Fruit fly (Drosophila melanogaster) whole organism, prepupa: Measurements from ENCODE around the gene CG5254.
A peak's percentile ranks its signal among the peaks of the same experiment; 100 is the strongest.

Source experiments
- CG10631 ChIP-seq: fragments of 200-800 bp; sonication (Bioruptor generic); optimal IDR thresholded peaks from 2 replicates; lab custom pipeline; 2016; ENCODE audit warnings: missing biosample characterization, missing genetic modification characterization
- CG10669 ChIP-seq: fragments of 200-800 bp; sonication (Bioruptor generic); optimal IDR thresholded peaks from 3 replicates; lab custom pipeline; 2018; ENCODE audit warnings: missing biosample characterization, mild to moderate bottlenecking, missing genetic modification characterization, moderate library complexity
- CG11902 ChIP-seq: fragments of 200-800 bp; sonication (Bioruptor generic); optimal IDR thresholded peaks from 3 replicates; lab custom pipeline; 2016; ENCODE audit warnings: missing biosample characterization, missing genetic modification characterization
- CG15336 ChIP-seq: fragments of 200-800 bp; sonication (Bioruptor generic); IDR thresholded peaks from 2 replicates; pipeline ENCODE4 v1.3.6; 2022; ENCODE audit warnings: missing biosample characterization, missing genetic modification characterization
- CG1621 ChIP-seq: fragments of 200-800 bp; sonication (Bioruptor generic); optimal IDR thresholded peaks from 3 replicates; lab custom pipeline; 2018; ENCODE audit warnings: missing biosample characterization, mild to moderate bottlenecking, missing genetic modification characterization
- CG31627 ChIP-seq: fragments of 200-800 bp; sonication (Bioruptor generic); optimal IDR thresholded peaks from 3 replicates; lab custom pipeline; 2016; ENCODE audit warnings: missing biosample characterization, missing genetic modification characterization
- CG32006 ChIP-seq: fragments of 200-800 bp; sonication (Bioruptor generic); optimal IDR thresholded peaks from 3 replicates; lab custom pipeline; 2017; ENCODE audit warnings: missing biosample characterization, mild to moderate bottlenecking, missing genetic modification characterization
- CG3919 ChIP-seq: fragments of 200-800 bp; sonication (Bioruptor generic); optimal IDR thresholded peaks from 3 replicates; lab custom pipeline; 2016; ENCODE audit warnings: missing biosample characterization, missing genetic modification characterization
- CG4318 ChIP-seq: fragments of 200-800 bp; sonication (Bioruptor generic); optimal IDR thresholded peaks from 3 replicates; lab custom pipeline; 2017; ENCODE audit warnings: missing biosample characterization, mild to moderate bottlenecking, missing genetic modification characterization
- CG6163 ChIP-seq: fragments of 200-800 bp; sonication (Bioruptor generic); IDR thresholded peaks from 3 replicates; pipeline ENCODE4 v1.3.6; 2022; ENCODE audit warnings: missing biosample characterization, missing genetic modification characterization
- CG6276 ChIP-seq: fragments of 200-800 bp; sonication (Bioruptor generic); optimal IDR thresholded peaks from 2 replicates; lab custom pipeline; 2017; ENCODE audit warnings: missing biosample characterization, mild to moderate bottlenecking, missing genetic modification characterization
- CG6792 ChIP-seq: fragments of 200-800 bp; sonication (Bioruptor generic); optimal IDR thresholded peaks from 3 replicates; lab custom pipeline; 2016; ENCODE audit warnings: missing biosample characterization, missing genetic modification characterization
- CG6808 ChIP-seq: fragments of 200-800 bp; sonication (Bioruptor generic); optimal IDR thresholded peaks from 3 replicates; lab custom pipeline; 2017; ENCODE audit warnings: missing biosample characterization, missing genetic modification characterization, mild to moderate bottlenecking, moderate library complexity, missing genetic modification reagents
- CG8319 ChIP-seq: fragments of 200-800 bp; sonication (Bioruptor generic); optimal IDR thresholded peaks from 3 replicates; lab custom pipeline; 2016; ENCODE audit warnings: missing biosample characterization, missing genetic modification characterization
- Eip75B ChIP-seq: fragments of 200-800 bp; sonication (Bioruptor generic); optimal IDR thresholded peaks from 3 replicates; lab custom pipeline; 2016; ENCODE audit warnings: missing biosample characterization, missing genetic modification characterization
- Eip78C ChIP-seq: fragments of 200-800 bp; sonication (Bioruptor generic); peaks from one replicate; lab custom pipeline; 2016; ENCODE audit warnings: missing biosample characterization, missing genetic modification characterization
- Gug ChIP-seq: fragments of 200-800 bp; sonication (Bioruptor generic); IDR thresholded peaks from 2 replicates; pipeline ENCODE4 v1.3.6; 2022; ENCODE audit warnings: missing biosample characterization, missing genetic modification characterization
- Hr38 ChIP-seq: sonication (Bioruptor generic); optimal IDR thresholded peaks from 2 replicates; lab custom pipeline; 2016; ENCODE audit warnings: missing biosample characterization, missing genetic modification characterization
- Hr39 ChIP-seq: fragments of 200-800 bp; sonication (Bioruptor generic); optimal IDR thresholded peaks from 2 replicates; lab custom pipeline; 2016; ENCODE audit warnings: missing biosample characterization, missing genetic modification characterization
- Hr4 ChIP-seq: fragments of 200-800 bp; sonication (Bioruptor generic); optimal IDR thresholded peaks from 3 replicates; lab custom pipeline; 2016; ENCODE audit warnings: missing biosample characterization, missing genetic modification characterization
- Met ChIP-seq: fragments of 200-800 bp; sonication (Bioruptor generic); optimal IDR thresholded peaks from 3 replicates; lab custom pipeline; 2016; ENCODE audit warnings: missing biosample characterization, missing genetic modification characterization
- Smox ChIP-seq: fragments of 200-800 bp; sonication (Bioruptor generic); optimal IDR thresholded peaks from 3 replicates; lab custom pipeline; 2016; ENCODE audit warnings: missing biosample characterization, missing genetic modification characterization
- Sox102F ChIP-seq: fragments of 200-800 bp; sonication (Bioruptor generic); optimal IDR thresholded peaks from 2 replicates; lab custom pipeline; 2016; ENCODE audit warnings: missing biosample characterization, mild to moderate bottlenecking, missing genetic modification characterization
- Sox14 ChIP-seq: fragments of 200-800 bp; sonication (Bioruptor generic); optimal IDR thresholded peaks from 3 replicates; lab custom pipeline; 2016; ENCODE audit warnings: missing biosample characterization, missing genetic modification characterization
- Sox15 ChIP-seq: fragments of 200-800 bp; sonication (Bioruptor generic); optimal IDR thresholded peaks from 3 replicates; lab custom pipeline; 2016; ENCODE audit warnings: missing biosample characterization, missing genetic modification characterization
- achi ChIP-seq: fragments of 200-800 bp; sonication (Bioruptor generic); optimal IDR thresholded peaks from 3 replicates; lab custom pipeline; 2016; ENCODE audit warnings: missing biosample characterization, missing genetic modification characterization
- acj6 ChIP-seq: fragments of 200-800 bp; sonication (Bioruptor generic); optimal IDR thresholded peaks from 3 replicates; lab custom pipeline; 2016; ENCODE audit warnings: missing biosample characterization, missing genetic modification characterization
- cyc ChIP-seq: fragments of 200-800 bp; sonication (Bioruptor generic); optimal IDR thresholded peaks from 3 replicates; lab custom pipeline; 2016; ENCODE audit warnings: missing biosample characterization, missing genetic modification characterization
- dsx ChIP-seq: fragments of 200-800 bp; optimal IDR thresholded peaks from 3 replicates; lab custom pipeline; 2019; ENCODE audit warnings: missing biosample characterization, mild to moderate bottlenecking, missing genetic modification characterization, moderate library complexity; ENCODE audit not compliant: poor library complexity, severe bottlenecking
- eg ChIP-seq: fragments of 200-800 bp; sonication (Bioruptor generic); IDR thresholded peaks from 3 replicates; pipeline ENCODE4 v1.3.6; 2022; ENCODE audit warnings: missing biosample characterization, missing genetic modification characterization
- esn ChIP-seq: fragments of 200-800 bp; sonication (Bioruptor generic); optimal IDR thresholded peaks from 2 replicates; lab custom pipeline; 2016; ENCODE audit warnings: missing biosample characterization, mild to moderate bottlenecking, missing genetic modification characterization, moderate library complexity
- fd59A ChIP-seq: fragments of 200-800 bp; sonication (Bioruptor generic); optimal IDR thresholded peaks from 2 replicates; lab custom pipeline; 2017; ENCODE audit warnings: missing biosample characterization, mild to moderate bottlenecking, missing genetic modification characterization, missing genetic modification reagents
- fkh ChIP-seq: fragments of 200-800 bp; sonication (Bioruptor generic); optimal IDR thresholded peaks from 3 replicates; lab custom pipeline; 2017; ENCODE audit warnings: missing biosample characterization, mild to moderate bottlenecking, missing genetic modification characterization, moderate library complexity
- lz ChIP-seq: fragments of 200-800 bp; sonication (Bioruptor generic); optimal IDR thresholded peaks from 3 replicates; lab custom pipeline; 2016; ENCODE audit warnings: missing biosample characterization, missing genetic modification characterization
- spab ChIP-seq: fragments of 200-800 bp; sonication (Bioruptor generic); optimal IDR thresholded peaks from 2 replicates; lab custom pipeline; 2017; ENCODE audit warnings: missing biosample characterization, mild to moderate bottlenecking, missing genetic modification characterization, missing genetic modification reagents
- ss ChIP-seq, 2 experiments: fragments of 200-800 bp; sonication (Bioruptor generic); optimal IDR thresholded peaks; 2 replicates in 1 of 2; 3 replicates in 1 of 2; lab custom pipeline; 2017 to 2018; ENCODE audit warnings: mild to moderate bottlenecking in 2 of 2, missing biosample characterization in 2 of 2, missing genetic modification characterization in 2 of 2, moderate library complexity in 1 of 2
- svp ChIP-seq: fragments of 200-800 bp; sonication (Bioruptor generic); peaks from one replicate; lab custom pipeline; 2016; ENCODE audit warnings: missing biosample characterization, missing genetic modification characterization
- topi ChIP-seq: fragments of 200-800 bp; sonication (Bioruptor generic); optimal IDR thresholded peaks from 3 replicates; lab custom pipeline; 2016; ENCODE audit warnings: missing biosample characterization, missing genetic modification characterization
- vri ChIP-seq: fragments of 200-800 bp; sonication (Bioruptor generic); optimal IDR thresholded peaks from 3 replicates; lab custom pipeline; 2016; ENCODE audit warnings: missing biosample characterization, mild to moderate bottlenecking, missing genetic modification characterization

CG5254 gene

DNA sequence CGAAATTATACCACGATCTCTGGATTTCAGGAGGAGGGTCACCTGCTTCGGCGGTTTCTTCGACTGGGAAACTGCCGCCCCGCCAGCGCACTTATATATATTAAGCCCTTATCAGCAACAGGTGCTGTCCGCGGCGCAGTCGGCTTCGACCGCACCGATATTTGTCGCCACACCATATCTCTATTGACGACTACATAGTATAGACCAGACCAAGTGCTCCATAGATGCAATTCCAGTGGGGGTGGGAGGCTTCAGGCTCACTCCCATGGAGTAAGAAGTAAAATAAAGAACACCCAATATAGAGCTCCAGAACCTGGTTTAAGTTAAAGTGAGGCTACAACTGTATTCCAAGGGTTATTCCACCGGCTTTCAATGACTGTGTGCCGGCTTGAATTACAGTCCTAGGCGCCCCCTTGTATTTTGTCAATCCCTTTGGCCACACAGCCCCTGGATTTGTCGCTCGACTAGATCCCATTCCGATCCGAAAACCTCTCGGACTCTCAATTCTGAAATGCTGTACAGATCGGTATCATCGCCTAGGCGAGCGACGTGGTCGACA, 40.0 kb downstream of the CG5254 start, which contains the start of gene CG13360 (continued):
- peak; percentile 31 for TF ChIP-seq esn (GFP tag; lab: Kevin White, UChicago)

DNA sequence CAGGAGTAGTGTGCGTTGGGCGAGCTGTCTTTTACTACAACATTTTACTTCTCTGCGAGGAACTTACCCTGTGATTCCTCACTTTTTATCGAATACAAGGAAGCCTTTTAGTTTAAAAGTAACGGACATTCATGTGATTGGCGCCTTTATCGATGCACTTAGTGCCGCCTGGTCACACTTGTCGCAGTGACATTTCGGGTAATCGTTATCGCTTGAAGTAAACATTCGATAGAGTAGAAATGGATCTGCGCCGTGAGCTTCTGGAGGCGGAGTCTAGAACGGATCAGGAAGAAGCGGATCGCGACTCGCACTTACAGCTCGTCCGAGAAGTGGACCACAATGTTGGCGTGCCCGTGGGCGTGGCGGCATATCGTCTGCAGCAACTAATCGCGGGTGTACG, 42.8 kb downstream of the CG5254 start, which contains the start of gene CG16989:
CG16989 (plus strand) TSS at position 225 of the 400 bp plus-strand sequence.
- peak; percentile 90 for TF ChIP-seq achi (GFP tag; lab: Kevin White, UChicago)
- TF ChIP-seq CG1621 (tag; lab: Kevin White, UChicago) = peak; percentile 57
- TF ChIP-seq Hr4 (GFP tag; lab: Kevin White, UChicago) = no peak
- TF ChIP-seq fkh = peak; percentile 28

DNA sequence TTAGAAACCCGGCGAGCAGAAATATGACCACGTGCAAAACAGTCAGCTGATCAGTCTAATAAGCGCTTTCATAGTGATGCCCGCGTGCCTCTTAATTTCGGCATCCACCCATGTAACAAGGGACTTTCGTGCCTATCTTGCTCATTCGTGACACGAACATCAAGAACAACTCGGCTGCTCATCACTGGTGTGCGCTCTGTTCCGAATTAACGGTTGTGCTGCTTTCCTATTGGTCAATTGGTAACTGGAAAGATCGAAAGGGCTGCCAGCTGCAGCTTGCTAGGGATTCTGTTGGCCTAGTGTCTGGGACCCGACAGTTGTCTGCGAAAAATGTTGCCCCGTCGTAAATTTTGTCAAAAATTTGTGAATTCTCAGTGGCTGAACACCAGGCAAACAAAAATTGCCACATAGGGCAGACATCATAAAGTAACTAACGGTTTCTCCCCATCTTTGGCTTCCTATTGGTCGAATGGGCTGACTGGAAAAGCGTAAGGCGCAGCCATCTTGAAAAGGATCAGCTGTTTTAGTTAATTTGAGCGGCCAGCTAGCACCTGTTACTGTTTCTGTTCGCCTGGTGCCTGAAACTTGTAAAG, 46.3 kb downstream of the CG5254 start:
- TF ChIP-seq Gug (no peak), Hr38 (no peak), ss (GFP tag; optimal IDR thresholded peaks at IDR 0.05; lab: Kevin White, UChicago) (peak in 1 of 2 experiments; percentile 42), Sox14 (GFP tag; lab: Kevin White, UChicago) (peak; percentile 58), svp (peak; percentile 91), CG3919 (peak; percentile 35), CG10669 (GFP tag; lab: Kevin White, UChicago) (no peak), esn (GFP tag; lab: Kevin White, UChicago) (peak; percentile 46), Sox102F (peak; percentile 42), lz (no peak), dsx (GFP tag; lab: Kevin White, UChicago) (peak; percentile 59), Eip78C (GFP tag; lab: Kevin White, UChicago) (peak; percentile 66), acj6 (GFP tag; lab: Kevin White, UChicago) (no peak), Eip75B (GFP tag; lab: Kevin White, UChicago) (peak; percentile 36), CG32006 (no peak), Smox (GFP tag; lab: Kevin White, UChicago) (peak; percentile 6), vri (GFP tag; lab: Kevin White, UChicago) (peak; percentile 91), CG6808 (GFP tag; lab: Kevin White, UChicago) (peak; percentile 34), topi (peak; percentile 7), eg (GFP tag; lab: Robert Waterston, UW) (0 out of 3 replicates have a peak, but pooled peaks have one; percentile 10), CG1621 (tag; lab: Kevin White, UChicago) (peak; percentile 24), CG15336 (GFP tag; lab: Robert Waterston, UW) (peak; percentile 9; the same call in 1 of the 2 replicates), CG6792 (GFP tag; lab: Kevin White, UChicago) (peak; percentile 1), CG6276 (GFP tag; lab: Kevin White, UChicago) (no peak)

DNA sequence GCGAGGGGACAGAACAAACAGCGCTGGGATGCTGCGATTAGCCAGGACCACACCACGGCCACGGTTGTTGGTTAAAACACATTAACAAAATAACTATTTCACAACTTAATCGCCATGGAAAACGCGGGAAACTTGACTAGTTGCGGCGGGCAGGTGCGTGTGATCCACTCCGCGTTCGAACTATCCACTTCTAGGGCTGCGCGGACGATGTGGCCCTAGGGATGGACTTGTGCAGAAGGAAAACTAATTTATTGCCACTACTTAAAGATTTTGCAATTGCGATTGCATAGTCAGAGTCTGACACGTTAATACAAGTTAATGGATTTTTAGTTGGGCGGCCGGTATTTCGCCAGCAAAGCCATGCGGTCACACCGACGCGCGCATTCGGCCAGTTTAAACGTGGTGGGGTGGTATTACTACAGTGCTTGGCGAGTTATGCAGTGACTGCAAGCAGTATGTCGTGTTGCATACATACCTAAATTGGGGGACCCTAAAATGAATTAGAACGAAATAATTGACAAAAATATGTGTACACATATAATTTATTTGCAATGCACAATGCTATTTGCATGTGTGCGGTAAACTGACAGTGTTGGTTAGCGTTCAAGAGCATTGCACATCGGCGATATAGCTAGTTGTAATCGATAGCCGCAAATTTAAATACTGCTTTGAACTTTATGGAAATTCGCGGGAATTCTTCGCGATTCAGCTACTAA, 51.2 kb downstream of the CG5254 start, which contains the start of gene Rbf:
Rbf (minus strand) TSS at position 323 of the 716 bp plus-strand sequence.
- no peak for TF ChIP-seq Hr39 (GFP tag; lab: Kevin White, UChicago)
- TF ChIP-seq CG11902 (GFP tag; lab: Kevin White, UChicago) = no peak
- no peak for TF ChIP-seq Sox15
- TF ChIP-seq Sox102F = no peak
- TF ChIP-seq achi (GFP tag; lab: Kevin White, UChicago) = no peak
- TF ChIP-seq CG10631 (GFP tag; lab: Kevin White, UChicago) = peak; percentile 1
- TF ChIP-seq CG10669 (GFP tag; lab: Kevin White, UChicago) = no peak
- no peak for TF ChIP-seq acj6 (GFP tag; lab: Kevin White, UChicago)
- TF ChIP-seq CG8319 = no peak
- no peak for TF ChIP-seq CG6276 (GFP tag; lab: Kevin White, UChicago)
- peak; percentile 6 for TF ChIP-seq CG6808 (GFP tag; lab: Kevin White, UChicago)
- no peak for TF ChIP-seq Met (GFP tag; lab: Kevin White, UChicago)
- peak; percentile 6 for TF ChIP-seq cyc (GFP tag; lab: Kevin White, UChicago)
- no peak for TF ChIP-seq dsx (GFP tag; lab: Kevin White, UChicago)
- no peak for TF ChIP-seq CG32006
- no peak for TF ChIP-seq CG4318 (GFP tag; lab: Kevin White, UChicago)
- peak; percentile 12 for TF ChIP-seq CG31627 (GFP tag; lab: Kevin White, UChicago)
- TF ChIP-seq fd59A (GFP tag; lab: Kevin White, UChicago) = no peak
- TF ChIP-seq spab (GFP tag; lab: Kevin White, UChicago) = no peak
- TF ChIP-seq fkh = no peak
- TF ChIP-seq svp = peak; percentile 23
- TF ChIP-seq CG6163 (GFP tag; lab: Robert Waterston, UW) = no peak
- peak; percentile 14 for TF ChIP-seq Sox14 (GFP tag; lab: Kevin White, UChicago)
- no peak for TF ChIP-seq vri (GFP tag; lab: Kevin White, UChicago)
- TF ChIP-seq ss (GFP tag; optimal IDR thresholded peaks at IDR 0.05; lab: Kevin White, UChicago) = no peak
- peak; percentile 18 for TF ChIP-seq topi
- no peak for TF ChIP-seq lz
- no peak for TF ChIP-seq CG6792 (GFP tag; lab: Kevin White, UChicago)
- no peak for TF ChIP-seq eg (GFP tag; lab: Robert Waterston, UW)
- TF ChIP-seq CG1621 (tag; lab: Kevin White, UChicago) = no peak
- peak; percentile 13 for TF ChIP-seq CG3919
